Worm (Caenorhabditis elegans): ENCODE data around the gene srg-9.

Gene srg-9

DNA sequence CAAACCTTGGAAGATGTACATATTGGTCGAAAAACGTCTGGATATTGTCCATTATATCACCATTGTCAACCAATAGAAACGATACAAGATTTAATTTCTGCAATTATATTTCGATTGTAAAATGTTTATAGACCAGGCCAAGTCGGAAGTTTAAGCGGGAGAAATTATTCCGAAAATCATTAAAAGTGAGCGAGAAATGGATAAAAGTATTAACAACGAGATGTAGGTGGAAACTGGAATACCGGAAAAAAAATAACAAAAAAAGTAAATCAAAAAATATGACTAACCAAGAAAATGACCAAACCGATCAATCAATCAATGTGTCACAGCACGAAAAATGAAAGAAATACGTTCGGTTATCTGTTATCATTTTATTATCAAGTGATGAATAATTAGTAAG, 30.6 kb upstream of the srg-9 start, which contains the start of gene F47D12.6:
TSS of gene F47D12.6 (minus strand) at position 101 of the 400 bp plus-strand sequence.
- TF ChIP-seq nhr-84 (tag; optimal IDR thresholded peaks at IDR 0.05) = no peak
- no peak for TF ChIP-seq fkh-4 (tag; optimal IDR thresholded peaks at IDR 0.05; ENCODE audit: borderline replicate concordance)
- TF ChIP-seq elt-3 (tag; optimal IDR thresholded peaks at IDR 0.05) = peak in 1 of 6 experiments; percentile 53

DNA sequence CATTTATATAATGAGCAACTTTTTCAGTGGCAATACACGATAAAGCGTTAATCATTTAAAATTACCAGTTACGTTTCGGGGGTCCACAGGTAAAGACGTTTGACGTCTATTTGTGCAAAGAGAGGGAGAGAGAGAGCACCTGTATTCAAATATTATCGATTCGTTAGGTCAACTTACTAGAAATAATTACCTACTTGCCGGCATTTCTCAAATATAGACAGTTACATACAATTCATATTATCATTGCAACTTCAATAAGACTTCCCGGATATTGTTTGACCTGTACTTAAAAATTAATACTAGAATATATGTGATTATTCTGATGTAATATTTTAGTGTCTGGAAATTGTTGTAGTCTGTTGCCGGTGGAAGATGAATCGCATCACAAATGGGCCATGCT, 29.3 kb upstream of the srg-9 start, which contains the start of gene gadr-3:
TSS of gene gadr-3 (minus strand) at position 101 of the 400 bp plus-strand sequence.
- TF ChIP-seq xbp-1 (tag; optimal IDR thresholded peaks at IDR 0.05) = no peak
- no peak for TF ChIP-seq unc-62 (GFP tag; optimal IDR thresholded peaks at IDR 0.05)
- TF ChIP-seq lin-39 (tag; optimal IDR thresholded peaks at IDR 0.05) = no peak
- TF ChIP-seq efl-1 (optimal IDR thresholded peaks at IDR 0.05) = no peak
- TF ChIP-seq efl-1 (GFP tag; optimal IDR thresholded peaks at IDR 0.05 in 1 of 2) = peak in 1 of 2 experiments; percentile 39
- no peak for TF ChIP-seq nhr-20 (tag; optimal IDR thresholded peaks at IDR 0.05)

DNA sequence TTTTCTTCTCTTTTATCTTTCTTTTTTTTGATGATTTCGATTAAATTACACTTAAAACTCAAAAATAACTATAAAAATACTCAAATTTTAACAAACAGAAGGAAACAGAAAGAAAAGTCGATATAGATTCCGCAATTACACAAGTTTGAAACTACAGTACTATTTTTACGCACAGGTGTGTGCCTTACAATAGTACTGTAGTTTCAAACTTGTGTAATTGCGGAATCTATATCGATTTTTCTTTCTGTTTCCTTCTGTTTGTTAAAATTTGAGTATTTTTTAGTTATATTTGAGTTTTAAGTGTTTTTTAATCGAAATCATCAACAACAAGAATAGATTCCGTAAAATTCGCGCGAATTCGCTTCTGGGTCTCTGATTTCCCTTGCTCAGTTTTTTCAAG, 26.4 kb upstream of the srg-9 start:
- TF ChIP-seq efl-1 (optimal IDR thresholded peaks at IDR 0.05) (no peak), efl-1 (GFP tag; optimal IDR thresholded peaks at IDR 0.05 in 1 of 2) (peak in 1 of 2 experiments; percentile 46), aly-2 (tag; optimal IDR thresholded peaks at IDR 0.05) (no peak)

DNA sequence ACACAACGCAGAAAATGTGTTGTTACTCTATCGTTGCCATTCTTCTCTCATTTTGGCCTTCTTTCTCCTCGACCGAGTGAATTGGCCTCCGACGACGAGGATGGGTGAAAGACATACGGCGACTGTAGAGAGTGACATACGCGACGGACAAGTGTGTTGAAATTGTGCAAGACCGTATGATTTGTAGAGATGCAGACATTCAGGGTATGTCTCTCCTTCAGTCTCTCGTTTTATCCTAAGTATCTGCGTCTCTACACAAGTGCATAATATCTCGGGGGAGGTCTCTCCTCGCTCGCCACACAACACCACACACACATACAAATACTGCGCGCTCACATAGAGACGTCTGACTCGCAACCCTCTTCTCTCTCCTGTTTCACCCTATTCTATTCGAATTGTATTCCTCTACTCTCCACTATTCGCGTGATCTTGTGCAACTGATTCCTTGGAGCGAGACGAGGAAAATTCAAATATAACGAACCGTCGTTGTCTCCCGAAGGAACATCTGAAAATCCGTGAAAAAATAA, 23.6 kb upstream of the srg-9 start, which contains the start of gene hmg-1.2:
TSS of gene hmg-1.2 (plus strand) at position 311 of the 527 bp plus-strand sequence.
- TF ChIP-seq pag-3 (tag; optimal IDR thresholded peaks at IDR 0.05; ENCODE audit: borderline replicate concordance, insufficient read depth) (no peak), skn-1 (tag; optimal IDR thresholded peaks at IDR 0.05) (no peak), unc-86 (tag; optimal IDR thresholded peaks at IDR 0.05) (peak; percentile 83), irx-1 (tag; optimal IDR thresholded peaks at IDR 0.05) (peak; percentile 75), hpl-2 (GFP tag; optimal IDR thresholded peaks at IDR 0.05) (peak; percentile 68), tbx-2 (tag; optimal IDR thresholded peaks at IDR 0.05) (peak; percentile 88), C16A3.4 (tag; optimal IDR thresholded peaks at IDR 0.05) (peak; percentile 74), dsc-1 (tag; optimal IDR thresholded peaks at IDR 0.05) (peak; percentile 84), rnt-1 (tag; optimal IDR thresholded peaks at IDR 0.05) (peak; percentile 73), lin-13 (GFP tag; optimal IDR thresholded peaks at IDR 0.05) (peak; percentile 72), sptf-1 (tag; optimal IDR thresholded peaks at IDR 0.05) (no peak), alr-1 (tag; optimal IDR thresholded peaks at IDR 0.05; ENCODE audit: borderline replicate concordance) (no peak), snu-23 (GFP tag; optimal IDR thresholded peaks at IDR 0.05) (peak; percentile 96), nhr-20 (tag; optimal IDR thresholded peaks at IDR 0.05) (peak; percentile 90), ceh-63 (GFP tag; optimal IDR thresholded peaks at IDR 0.05) (no peak), mep-1 (tag; optimal IDR thresholded peaks at IDR 0.05) (peak; percentile 58), grh-1 (GFP tag; IDR thresholded peaks at IDR 0.05) (peak; percentile 22; the same call in 1 of the 2 replicates), ces-1 (GFP tag; optimal IDR thresholded peaks at IDR 0.05) (no peak), nhr-90 (tag; optimal IDR thresholded peaks at IDR 0.05; ENCODE audit: poor library complexity) (peak; percentile 69), nhr-28 (tag; optimal IDR thresholded peaks at IDR 0.05) (no peak), nhr-85 (tag) (peak; percentile 92), fkh-10 (GFP tag; optimal IDR thresholded peaks at IDR 0.05) (peak; percentile 56), isw-1 (GFP tag; IDR thresholded peaks at IDR 0.05) (peak; percentile 63), mab-9 (GFP tag; IDR thresholded peaks at IDR 0.05) (0 out of 2 replicates have a peak, but pooled peaks have one; percentile 47), ztf-11 (tag; optimal IDR thresholded peaks at IDR 0.05) (peak in 1 of 2 experiments; percentile 52), elt-3 (tag; optimal IDR thresholded peaks at IDR 0.05) (peak in 3 of 6 experiments; percentile 8 to 52 (median 48)), nhr-19 (GFP tag; conservative IDR thresholded peaks at IDR 0.05) (peak; percentile 89), fkh-4 (tag; optimal IDR thresholded peaks at IDR 0.05; ENCODE audit: borderline replicate concordance) (peak; percentile 49), C04F5.9 (tag; optimal IDR thresholded peaks at IDR 0.05) (no peak), unc-62 (GFP tag; optimal IDR thresholded peaks at IDR 0.05) (no peak), jun-1 (tag; optimal IDR thresholded peaks at IDR 0.05) (peak; percentile 76), dpl-1 (GFP tag; optimal IDR thresholded peaks at IDR 0.05) (peak; percentile 41 to 54 (median 52)), snpc-4 (tag; optimal IDR thresholded peaks at IDR 0.05) (peak; percentile 72), nhr-76 (tag; optimal IDR thresholded peaks at IDR 0.05) (no peak), unc-130 (tag; optimal IDR thresholded peaks at IDR 0.05) (peak; percentile 66), ama-1 (optimal IDR thresholded peaks at IDR 0.05) (no peak), elt-2 (tag; optimal IDR thresholded peaks at IDR 0.05) (peak; percentile 68), swsn-7 (tag; optimal IDR thresholded peaks at IDR 0.05) (peak; percentile 92), egl-27 (tag; optimal IDR thresholded peaks at IDR 0.05) (peak in 1 of 2 experiments; percentile 81), fos-1 (tag; optimal IDR thresholded peaks at IDR 0.05) (peak; percentile 78)

All from whole organism, L1 larva.